Fruit fly (Drosophila melanogaster): ENCODE data around the gene para.
A peak's percentile ranks its signal among the peaks of the same experiment; 100 is the strongest.

para gene

DNA sequence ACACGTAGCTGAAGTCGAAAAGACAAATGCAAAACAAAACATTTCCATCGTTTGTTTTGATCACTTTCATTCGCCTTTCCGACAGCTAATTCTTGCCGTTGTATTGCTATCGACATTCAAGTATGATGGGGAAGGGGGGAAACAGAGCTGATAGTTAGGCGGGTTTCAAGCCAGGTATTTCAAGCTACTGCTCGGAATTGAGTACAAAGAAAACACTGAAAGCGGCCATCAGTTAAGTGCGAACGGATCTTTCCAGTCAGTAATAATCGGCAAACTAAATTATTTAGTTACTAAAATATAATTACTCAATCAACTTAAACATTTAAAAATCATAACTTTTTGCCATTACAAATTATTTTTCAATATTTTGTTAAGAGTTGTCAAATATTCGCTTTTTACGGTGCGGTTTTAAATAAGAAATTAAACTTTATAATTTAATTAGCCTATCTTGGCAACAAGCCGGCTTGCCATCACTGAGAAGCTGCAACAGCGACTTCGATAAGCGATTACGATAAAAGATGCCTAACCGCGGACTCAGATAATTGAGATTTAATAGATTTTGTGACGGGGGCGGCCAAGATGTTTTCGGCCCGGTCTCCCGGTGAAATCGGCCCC is 105.0 kb downstream of the para start:
- no peak for TF ChIP-seq Eip75B (GFP tag; optimal IDR thresholded peaks at IDR 0.05)
- TF ChIP-seq CG31627 (GFP tag; optimal IDR thresholded peaks at IDR 0.05), result no peak
- TF ChIP-seq fkh (GFP tag; optimal IDR thresholded peaks at IDR 0.05), result no peak
- peak; percentile 33 for TF ChIP-seq esn (GFP tag; optimal IDR thresholded peaks at IDR 0.05)
- no peak for TF ChIP-seq CG11294 (GFP tag; IDR thresholded peaks at IDR 0.05)
- no peak for TF ChIP-seq dac (GFP tag; optimal IDR thresholded peaks at IDR 0.05)
- TF ChIP-seq cyc (GFP tag; optimal IDR thresholded peaks at IDR 0.05), result no peak

DNA sequence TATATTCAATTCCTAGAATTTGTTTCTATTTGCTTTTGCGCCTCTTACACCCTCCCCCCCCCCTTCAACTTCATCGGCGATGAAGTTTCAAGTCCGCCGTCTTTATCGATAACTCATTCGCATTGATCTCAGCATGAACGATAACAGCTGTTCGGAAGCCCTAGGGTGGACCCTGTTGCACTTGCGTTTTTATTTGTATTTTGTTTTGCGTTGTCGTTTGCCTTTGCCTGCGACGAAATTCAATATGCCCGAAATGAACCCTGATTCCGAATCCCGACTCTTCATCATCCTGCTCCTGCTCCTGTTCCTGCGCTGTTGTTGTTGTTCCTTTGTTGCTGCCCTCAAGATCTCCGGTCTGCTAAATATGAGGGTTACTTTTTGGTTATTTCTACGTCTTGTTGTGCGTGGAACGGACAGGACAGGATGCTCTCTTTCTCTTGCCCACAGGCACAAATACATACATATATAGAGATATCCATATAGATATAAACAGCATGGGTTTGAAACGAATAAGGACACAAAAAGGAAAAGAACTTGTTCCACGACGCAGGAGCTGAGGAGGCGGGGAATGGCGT is 106.3 kb downstream of the para start:
- TF ChIP-seq lz (GFP tag; optimal IDR thresholded peaks at IDR 0.05) (peak; percentile 13), CG8119 (GFP tag; IDR thresholded peaks at IDR 0.05) (no peak), topi (GFP tag; optimal IDR thresholded peaks at IDR 0.05) (peak; percentile 14), CG8632 (GFP tag; optimal IDR thresholded peaks at IDR 0.05) (peak; percentile 3), CG3032 (tag; optimal IDR thresholded peaks at IDR 0.05) (peak; percentile 3), CG6808 (GFP tag; optimal IDR thresholded peaks at IDR 0.05) (no peak), CG4318 (GFP tag; optimal IDR thresholded peaks at IDR 0.05) (no peak), CG9139 (GFP tag; optimal IDR thresholded peaks at IDR 0.05) (no peak), OdsH (GFP tag; optimal IDR thresholded peaks at IDR 0.05) (no peak), CG15336 (GFP tag; IDR thresholded peaks at IDR 0.05) (no peak), eg (GFP tag; IDR thresholded peaks at IDR 0.05) (no peak), Sox102F (GFP tag; optimal IDR thresholded peaks at IDR 0.05) (no peak), Sox15 (GFP tag; optimal IDR thresholded peaks at IDR 0.05) (no peak), CG16779 (tag; optimal IDR thresholded peaks at IDR 0.05) (no peak), fkh (GFP tag; optimal IDR thresholded peaks at IDR 0.05) (no peak), svp (GFP tag) (peak; percentile 49), esn (GFP tag; optimal IDR thresholded peaks at IDR 0.05) (peak; percentile 36), dac (GFP tag; optimal IDR thresholded peaks at IDR 0.05) (no peak), CG34406 (GFP tag; optimal IDR thresholded peaks at IDR 0.05) (peak; percentile 30), Lpt (GFP tag; optimal IDR thresholded peaks at IDR 0.05) (no peak), fd59A (GFP tag; optimal IDR thresholded peaks at IDR 0.05) (no peak), acj6 (GFP tag; optimal IDR thresholded peaks at IDR 0.05) (no peak), CG1621 (tag; optimal IDR thresholded peaks at IDR 0.05) (peak; percentile 21), CG6854 (GFP tag; optimal IDR thresholded peaks at IDR 0.05) (no peak), fd85E (GFP tag; optimal IDR thresholded peaks at IDR 0.05) (no peak), CG8319 (GFP tag; optimal IDR thresholded peaks at IDR 0.05) (no peak), Hr38 (GFP tag; optimal IDR thresholded peaks at IDR 0.05) (no peak), cyc (GFP tag; optimal IDR thresholded peaks at IDR 0.05) (no peak), Hr39 (GFP tag; optimal IDR thresholded peaks at IDR 0.05) (no peak), dsx (GFP tag; optimal IDR thresholded peaks at IDR 0.05; ENCODE audit: poor library complexity, severe bottlenecking) (no peak), net (GFP tag; optimal IDR thresholded peaks at IDR 0.05) (no peak), Hr4 (GFP tag; optimal IDR thresholded peaks at IDR 0.05) (no peak), CG6276 (GFP tag; optimal IDR thresholded peaks at IDR 0.05) (no peak), achi (GFP tag; optimal IDR thresholded peaks at IDR 0.05) (no peak), CG10631 (GFP tag; optimal IDR thresholded peaks at IDR 0.05) (peak; percentile 6), CG6792 (GFP tag; optimal IDR thresholded peaks at IDR 0.05) (peak; percentile 10), CG6163 (GFP tag; IDR thresholded peaks at IDR 0.05) (peak; percentile 40; the same call in 1 of the 3 replicates), CG11294 (GFP tag; IDR thresholded peaks at IDR 0.05) (no peak), Sox14 (GFP tag; optimal IDR thresholded peaks at IDR 0.05) (peak; percentile 16), salr (GFP tag; optimal IDR thresholded peaks at IDR 0.05) (no peak), vri (GFP tag; optimal IDR thresholded peaks at IDR 0.05) (no peak), ss (GFP tag; optimal IDR thresholded peaks at IDR 0.05) (peak in 1 of 2 experiments; percentile 23), CG7368 (GFP tag; optimal IDR thresholded peaks at IDR 0.05) (no peak), Eip78C (GFP tag) (peak; percentile 46), pdm3 (GFP tag; optimal IDR thresholded peaks at IDR 0.05) (no peak)
